Worm (Caenorhabditis elegans) whole organism, L2 larva: ENCODE measurements around the gene csc-1.

Experiments
- ZK546.5 ChIP-seq: sonication (generic microtip); optimal IDR thresholded peaks from 2 replicates; lab custom pipeline; 2017; ENCODE audit warnings: missing biosample characterization, missing genetic modification characterization
- ama-1 ChIP-seq: fragments of 150-350 bp; optimal IDR thresholded peaks from 2 replicates; lab custom pipeline; 2018; ENCODE audit warnings: inconsistent platforms
- ceh-82 ChIP-seq: fragments of 150-350 bp; optimal IDR thresholded peaks from 2 replicates; lab custom pipeline; 2014; ENCODE audit warnings: missing biosample characterization, missing genetic modification characterization
- lin-39 ChIP-seq: fragments of 150-350 bp; optimal IDR thresholded peaks from 2 replicates; lab custom pipeline; 2014; ENCODE audit warnings: missing biosample characterization, missing genetic modification reagents, missing genetic modification characterization
- mbf-1 ChIP-seq: sonication (generic microtip); optimal IDR thresholded peaks from 2 replicates; lab custom pipeline; 2017; ENCODE audit warnings: missing biosample characterization, missing genetic modification characterization
- nhr-77 ChIP-seq: fragments of 150-350 bp; optimal IDR thresholded peaks from 2 replicates; lab custom pipeline; 2014; ENCODE audit warnings: missing biosample characterization, missing genetic modification characterization
- skn-1 ChIP-seq: sonication (generic microtip); optimal IDR thresholded peaks from 2 replicates; lab custom pipeline; 2017; ENCODE audit warnings: missing biosample characterization, missing genetic modification characterization
- unc-39 ChIP-seq: fragments of 150-350 bp; optimal IDR thresholded peaks from 2 replicates; lab custom pipeline; 2014; ENCODE audit warnings: missing biosample characterization, missing genetic modification characterization
- unc-62 ChIP-seq: fragments of 150-350 bp; optimal IDR thresholded peaks from 2 replicates; lab custom pipeline; 2014; ENCODE audit warnings: missing biosample characterization, missing genetic modification reagents, missing genetic modification characterization

- TF ChIP-seq nhr-77 = no peak
- no peak for TF ChIP-seq unc-39 (tag; lab: Kevin White, UChicago)
- no peak for TF ChIP-seq ZK546.5
- TF ChIP-seq skn-1 (tag; lab: Kevin White, UChicago) = no peak
- no peak for TF ChIP-seq mbf-1 (tag; lab: Kevin White, UChicago)
- TF ChIP-seq unc-62 (GFP tag; lab: Kevin White, UChicago) = no peak
- no peak for TF ChIP-seq ceh-82 (tag; lab: Kevin White, UChicago)
- no peak for TF ChIP-seq ama-1 (lab: Kevin White, UChicago)
- no peak for TF ChIP-seq lin-39 (tag; lab: Kevin White, UChicago)
These were observed 41.3 kb downstream of the csc-1 start, which contains the start of gene phdh-1 for ce11 chrII:13637941-13638489.
